Fruit fly (Drosophila melanogaster): ENCODE results near the gene Poxm.

Poxm gene

dm6 chr3R:8333768-8334470 is at the start of gene Poxm (continued):
- TF ChIP-seq D19B (GFP tag; optimal IDR thresholded peaks at IDR 0.05) (peak; percentile 65), CG8924 (tag; optimal IDR thresholded peaks at IDR 0.05) (peak; percentile 94), CG6175 (GFP tag; IDR thresholded peaks at IDR 0.05) (peak; percentile 65; the same call in 2 of the 3 replicates), CG1233 (GFP tag; optimal IDR thresholded peaks at IDR 0.05) (peak; percentile 89), CG32772 (GFP tag; IDR thresholded peaks at IDR 0.05) (peak; percentile 88), CG12236 (GFP tag; optimal IDR thresholded peaks at IDR 0.05) (no peak), CG7786 (GFP tag; optimal IDR thresholded peaks at IDR 0.05) (peak; percentile 26), Eip74EF (GFP tag; optimal IDR thresholded peaks at IDR 0.05) (peak in 1 of 2 experiments; percentile 89), CG11456 (GFP tag; IDR thresholded peaks at IDR 0.05) (peak; percentile 86), CG15269 (tag; optimal IDR thresholded peaks at IDR 0.05) (peak; percentile 92), CG12071 (GFP tag; optimal IDR thresholded peaks at IDR 0.05) (peak; percentile 23), CG2202 (tag; optimal IDR thresholded peaks at IDR 0.05) (peak; percentile 65), sqz (GFP tag; optimal IDR thresholded peaks at IDR 0.05) (peak; percentile 90), vnd (GFP tag; IDR thresholded peaks at IDR 0.05; ENCODE audit: partially characterized antibody) (no peak), Hr78 (GFP tag; optimal IDR thresholded peaks at IDR 0.05) (peak in 1 of 2 experiments; percentile 83), CG7357 (GFP tag; IDR thresholded peaks at IDR 0.05) (peak; percentile 87), toy (GFP tag; IDR thresholded peaks at IDR 0.05) (no peak), tx (GFP tag; optimal IDR thresholded peaks at IDR 0.05) (peak; percentile 35), CG16779 (GFP tag; IDR thresholded peaks at IDR 0.05) (no peak), CG14014 (GFP tag; IDR thresholded peaks at IDR 0.05) (peak; percentile 82; the same call in 1 of the 2 replicates), sens-2 (GFP tag; IDR thresholded peaks at IDR 0.05) (no peak; the same call in 1 of the 2 replicates), Meics (GFP tag; optimal IDR thresholded peaks at IDR 0.05) (peak; percentile 87), tna (GFP tag; IDR thresholded peaks at IDR 0.05; ENCODE audit: partially characterized antibody) (no peak), sim (GFP tag; IDR thresholded peaks at IDR 0.05) (peak; percentile 58; the same call in 1 of the 2 replicates), gce (GFP tag; IDR thresholded peaks at IDR 0.05) (peak; percentile 72; the same call in 2 of the 3 replicates), az2 (GFP tag; optimal IDR thresholded peaks at IDR 0.05) (peak; percentile 92), hkb (optimal IDR thresholded peaks at IDR 0.05) (no peak), hkb (GFP tag; IDR thresholded peaks at IDR 0.05) (peak; percentile 83), CG6791 (GFP tag; IDR thresholded peaks at IDR 0.05; ENCODE audit: partially characterized antibody) (no peak), bcd (GFP tag; optimal IDR thresholded peaks at IDR 0.05) (peak; percentile 93), bowl (GFP tag; IDR thresholded peaks at IDR 0.05) (no peak), trem (tag; optimal IDR thresholded peaks at IDR 0.05) (peak; percentile 87), CG2889 (GFP tag; IDR thresholded peaks at IDR 0.05) (0 out of 3 replicates have a peak, but pooled peaks have one; percentile 51), Hey (tag; optimal IDR thresholded peaks at IDR 0.05) (no peak), ash1 (GFP tag; optimal IDR thresholded peaks at IDR 0.05) (no peak), wek (GFP tag; optimal IDR thresholded peaks at IDR 0.05) (no peak), Hr39 (optimal IDR thresholded peaks at IDR 0.05) (no peak), shn (GFP tag; optimal IDR thresholded peaks at IDR 0.05) (peak; percentile 8), zen2 (GFP tag; IDR thresholded peaks at IDR 0.05; ENCODE audit: partially characterized antibody) (no peak), CG4820 (GFP tag; optimal IDR thresholded peaks at IDR 0.05) (peak; percentile 94), scrt (GFP tag; optimal IDR thresholded peaks at IDR 0.05) (peak; percentile 24), ci (GFP tag; IDR thresholded peaks at IDR 0.05) (0 out of 3 replicates have a peak, but pooled peaks have one; percentile 28), caup (GFP tag; optimal IDR thresholded peaks at IDR 0.05; ENCODE audit: severe bottlenecking) (peak; percentile 74), CG4282 (GFP tag; optimal IDR thresholded peaks at IDR 0.05) (no peak), h (optimal IDR thresholded peaks at IDR 0.05) (no peak), CG34422 (GFP tag; IDR thresholded peaks at IDR 0.05) (peak; percentile 89), CG9215 (GFP tag; IDR thresholded peaks at IDR 0.05) (peak; percentile 89), CG6765 (GFP tag; optimal IDR thresholded peaks at IDR 0.05) (peak; percentile 27), trh (GFP tag; optimal IDR thresholded peaks at IDR 0.05) (peak; percentile 80), nau (GFP tag; optimal IDR thresholded peaks at IDR 0.05) (peak; percentile 78)
